Worm (Caenorhabditis elegans) whole organism, L4 larva: ENCODE results near the gene str-156.

ENCODE experiments used
- D1046.2 ChIP-seq: fragments of 200-800 bp; sonication (Bioruptor generic); IDR thresholded peaks from 2 replicates; pipeline ENCODE4 v1.3.6; 2022; ENCODE audit warnings: missing genetic modification characterization, missing compliant biosample characterization
- F37D6.2 ChIP-seq: sonication (generic microtip); optimal IDR thresholded peaks from 2 replicates; lab custom pipeline; 2016; ENCODE audit warnings: mild to moderate bottlenecking, missing genetic modification characterization, missing compliant biosample characterization
- T26A8.4 ChIP-seq: fragments of 200-800 bp; sonication (Bioruptor generic); IDR thresholded peaks from 2 replicates; pipeline ENCODE4 v1.3.6; 2022; ENCODE audit warnings: missing genetic modification characterization, missing compliant biosample characterization
- Y105C5A.15 ChIP-seq: fragments of 200-800 bp; sonication (Bioruptor generic); IDR thresholded peaks from 2 replicates; pipeline ENCODE4 v1.3.6; 2022; ENCODE audit warnings: missing genetic modification characterization, missing compliant biosample characterization
- Y5F2A.4 ChIP-seq: fragments of 200-800 bp; sonication (Bioruptor generic); optimal IDR thresholded peaks from 2 replicates; lab custom pipeline; 2018; ENCODE audit warnings: mild to moderate bottlenecking, missing genetic modification characterization, missing compliant biosample characterization
- Y75B8A.6 ChIP-seq: fragments of 200-800 bp; sonication (Bioruptor generic); IDR thresholded peaks from 2 replicates; pipeline ENCODE4 v1.3.6; 2022; ENCODE audit warnings: missing genetic modification reagents, missing genetic modification characterization, missing compliant biosample characterization
- ZK546.5 ChIP-seq, 2 experiments: sonication (generic microtip); optimal IDR thresholded peaks; 2 replicates each; lab custom pipeline; 2017; ENCODE audit warnings: missing biosample characterization in 2 of 2, missing genetic modification characterization in 2 of 2
- aha-1 ChIP-seq: fragments of 150-350 bp; peaks from one replicate; lab custom pipeline; 2014; ENCODE audit warnings: missing biosample characterization, missing genetic modification characterization
- aly-2 ChIP-seq: sonication (generic microtip); optimal IDR thresholded peaks from 2 replicates; lab custom pipeline; 2018; ENCODE audit warnings: missing biosample characterization, missing genetic modification characterization
- ceh-28 ChIP-seq: fragments of 150-350 bp; optimal IDR thresholded peaks from 2 replicates; lab custom pipeline; 2014; ENCODE audit warnings: missing biosample characterization, missing genetic modification reagents, missing genetic modification characterization
- ceh-44 ChIP-seq: fragments of 200-800 bp; sonication (Bioruptor generic); IDR thresholded peaks from 2 replicates; pipeline ENCODE4 v1.3.6; 2022; ENCODE audit warnings: missing genetic modification reagents, missing genetic modification characterization, missing compliant biosample characterization
- ceh-82 ChIP-seq: sonication (generic microtip); optimal IDR thresholded peaks from 2 replicates; lab custom pipeline; 2017; ENCODE audit warnings: missing biosample characterization, missing genetic modification characterization
- ces-1 ChIP-seq: fragments of 150-350 bp; sonication (generic microtip); optimal IDR thresholded peaks from 4 replicates; lab custom pipeline; 2014; ENCODE audit warnings: missing biosample characterization, missing genetic modification reagents, missing genetic modification characterization
- daf-16 ChIP-seq, 3 experiments: sonication (generic microtip); optimal IDR thresholded peaks; 2 replicates each; lab custom pipeline; 2016 to 2017; ENCODE audit warnings: missing genetic modification characterization in 3 of 3, missing genetic modification reagents in 3 of 3, mild to moderate bottlenecking in 2 of 3, missing compliant biosample characterization in 2 of 3, missing biosample characterization in 1 of 3, moderate library complexity in 1 of 3
- daf-8 ChIP-seq: fragments of 200-800 bp; sonication (Bioruptor generic); IDR thresholded peaks from 2 replicates; pipeline ENCODE4 v1.3.6; 2022; ENCODE audit warnings: missing genetic modification characterization, missing compliant biosample characterization
- dpl-1 ChIP-seq: fragments of 150-350 bp; optimal IDR thresholded peaks from 2 replicates; lab custom pipeline; 2014; ENCODE audit warnings: missing biosample characterization, missing genetic modification reagents, missing genetic modification characterization
- duxl-1 ChIP-seq: sonication (generic microtip); optimal IDR thresholded peaks from 2 replicates; lab custom pipeline; 2016; ENCODE audit warnings: mild to moderate bottlenecking, missing genetic modification characterization, moderate library complexity, missing compliant biosample characterization; ENCODE audit not compliant: poor library complexity
- dve-1 ChIP-seq: sonication (generic microtip); optimal IDR thresholded peaks from 2 replicates; lab custom pipeline; 2017; ENCODE audit warnings: antibody characterized with exemption, mild to moderate bottlenecking, missing genetic modification characterization, missing compliant biosample characterization; ENCODE audit not compliant: insufficient read depth
- fkh-10 ChIP-seq: fragments of 150-350 bp; optimal IDR thresholded peaks from 2 replicates; lab custom pipeline; 2014; ENCODE audit warnings: missing biosample characterization, missing genetic modification reagents, missing genetic modification characterization
- fos-1 ChIP-seq: fragments of 150-350 bp; optimal IDR thresholded peaks from 2 replicates; lab custom pipeline; 2014; ENCODE audit warnings: missing biosample characterization, missing genetic modification characterization
- gei-8 ChIP-seq: fragments of 200-800 bp; sonication (Bioruptor generic); optimal IDR thresholded peaks from 2 replicates; lab custom pipeline; 2018; ENCODE audit warnings: mild to moderate bottlenecking, missing genetic modification characterization, missing compliant biosample characterization
- hif-1 ChIP-seq, 2 experiments: sonication (generic microtip); optimal IDR thresholded peaks; 2 replicates each; lab custom pipeline; 2016 to 2017; ENCODE audit warnings: missing compliant biosample characterization in 2 of 2, missing genetic modification characterization in 2 of 2, missing genetic modification reagents in 2 of 2, missing genotype in 2 of 2, mild to moderate bottlenecking in 1 of 2
- hlh-30 ChIP-seq: sonication (generic microtip); optimal IDR thresholded peaks from 2 replicates; lab custom pipeline; 2017; ENCODE audit warnings: antibody characterized with exemption, mild to moderate bottlenecking, missing genetic modification characterization, missing compliant biosample characterization; ENCODE audit not compliant: insufficient read depth
- lim-7 ChIP-seq: fragments of 200-800 bp; sonication (Bioruptor generic); IDR thresholded peaks from 2 replicates; pipeline ENCODE4 v1.3.6; 2022; ENCODE audit warnings: missing genetic modification characterization, missing compliant biosample characterization
- madf-5 ChIP-seq, 2 experiments: fragments of 200-800 bp; sonication (Bioruptor generic); IDR thresholded peaks; 2 replicates each; pipeline ENCODE4 v1.3.6; 2022; ENCODE audit warnings: missing compliant biosample characterization in 2 of 2, missing genetic modification characterization in 2 of 2
- madf-9 ChIP-seq: fragments of 200-800 bp; sonication (Bioruptor generic); conservative IDR thresholded peaks from 2 replicates; pipeline ENCODE4 v1.3.6; 2022; ENCODE audit warnings: missing genetic modification reagents, missing genetic modification characterization, missing compliant biosample characterization
- mdl-1 ChIP-seq, 2 experiments: fragments of 150-350 bp in 1 of 2; sonication (generic microtip) in 1 of 2; optimal IDR thresholded peaks; 2 replicates each; lab custom pipeline; 2014 to 2017; ENCODE audit warnings: missing biosample characterization in 2 of 2, missing genetic modification characterization in 2 of 2
- mxl-3 ChIP-seq: fragments of 200-800 bp; sonication (Bioruptor generic); optimal IDR thresholded peaks from 2 replicates; lab custom pipeline; 2018; ENCODE audit warnings: mild to moderate bottlenecking, missing genetic modification characterization, missing compliant biosample characterization
- nhr-11 ChIP-seq: fragments of 150-350 bp; optimal IDR thresholded peaks from 2 replicates; lab custom pipeline; 2014; ENCODE audit warnings: missing biosample characterization, missing genetic modification characterization
- nhr-111 ChIP-seq: fragments of 200-800 bp; sonication (Bioruptor generic); optimal IDR thresholded peaks from 2 replicates; lab custom pipeline; 2018; ENCODE audit warnings: mild to moderate bottlenecking, missing genetic modification characterization, missing compliant biosample characterization
- nhr-48 ChIP-seq: sonication (generic microtip); optimal IDR thresholded peaks from 2 replicates; lab custom pipeline; 2016; ENCODE audit warnings: mild to moderate bottlenecking, missing genetic modification characterization, missing compliant biosample characterization
- nhr-77 ChIP-seq: fragments of 150-350 bp; optimal IDR thresholded peaks from 2 replicates; lab custom pipeline; 2014; ENCODE audit warnings: missing biosample characterization, missing genetic modification characterization
- set-16 ChIP-seq: fragments of 200-800 bp; sonication (Bioruptor generic); IDR thresholded peaks from 2 replicates; pipeline ENCODE4 v1.3.6; 2022; ENCODE audit warnings: missing genetic modification reagents, missing genetic modification characterization, missing compliant biosample characterization
- tra-1 ChIP-seq: fragments of 200-800 bp; sonication (Bioruptor generic); IDR thresholded peaks from 2 replicates; pipeline ENCODE4 v1.3.6; 2022; ENCODE audit warnings: missing genetic modification reagents, missing genetic modification characterization, missing compliant biosample characterization
- unc-39 ChIP-seq: sonication (generic microtip); optimal IDR thresholded peaks from 2 replicates; lab custom pipeline; 2017; ENCODE audit warnings: missing biosample characterization, missing genetic modification characterization
- unc-62 ChIP-seq, 3 experiments: fragments of 150-350 bp in 1 of 3; sonication (generic microtip); optimal IDR thresholded peaks in 2 of 3; peaks in 1 of 3; 1 replicate in 1 of 3; 2 replicates in 2 of 3; lab custom pipeline; 2014 to 2017; ENCODE audit warnings: missing biosample characterization in 3 of 3, missing genetic modification characterization in 3 of 3, missing genetic modification reagents in 3 of 3, missing genotype in 1 of 3
- zag-1 ChIP-seq: fragments of 150-350 bp; optimal IDR thresholded peaks from 2 replicates; lab custom pipeline; 2014; ENCODE audit warnings: missing biosample characterization, missing genetic modification characterization
- zfp-3 ChIP-seq: fragments of 200-800 bp; sonication (Bioruptor generic); conservative IDR thresholded peaks from 2 replicates; pipeline ENCODE4 v1.3.6; 2022; ENCODE audit warnings: missing genetic modification reagents, missing genetic modification characterization, missing compliant biosample characterization
- zip-11 ChIP-seq: fragments of 200-800 bp; sonication (Bioruptor generic); IDR thresholded peaks from 2 replicates; pipeline ENCODE4 v1.3.6; 2022; ENCODE audit warnings: missing genetic modification characterization, missing compliant biosample characterization

str-156 gene

ce11 chrIV:4890543-4890942 lies 22.6 kb upstream of the str-156 start, which contains the start of gene T08B6.9:
Gene T08B6.9 (plus strand): TSS chrIV:4890843.
- TF ChIP-seq mdl-1 (tag; optimal IDR thresholded peaks at IDR 0.05; lab: Kevin White, UChicago) (no peak), nhr-77 (tag; lab: Kevin White, UChicago) (no peak), zfp-3 (GFP tag; lab: Robert Waterston, UW) (no peak), Y5F2A.4 (GFP tag; lab: Kevin White, UChicago) (no peak), lim-7 (GFP tag; lab: Robert Waterston, UW) (no peak), aly-2 (tag; lab: Kevin White, UChicago) (no peak), fkh-10 (GFP tag; lab: Kevin White, UChicago) (no peak), F37D6.2 (tag; lab: Kevin White, UChicago) (no peak)

ce11 chrIV:4903961-4904360 lies 9.2 kb upstream of the str-156 start, which contains the start of gene str-161:
Gene str-161 (minus strand): TSS chrIV:4904061.
- TF ChIP-seq nhr-48 (tag; lab: Kevin White, UChicago) (no peak), aha-1 (tag; lab: Kevin White, UChicago) (peak; percentile 52)

ce11 chrIV:4905645-4906135 lies 7.5 kb upstream of the str-156 start, which contains the start of gene T08B6.4:
Gene T08B6.4 (plus strand): TSS chrIV:4905695.
- TF ChIP-seq ceh-44 (GFP tag; lab: Robert Waterston, UW): no peak
- peak; percentile 87 for TF ChIP-seq ceh-28
- no peak for TF ChIP-seq zag-1 (tag; lab: Kevin White, UChicago)
- TF ChIP-seq duxl-1 (tag; lab: Kevin White, UChicago): no peak
- TF ChIP-seq zfp-3 (GFP tag; lab: Robert Waterston, UW): no peak
- no peak for TF ChIP-seq Y75B8A.6 (GFP tag; lab: Robert Waterston, UW)
- TF ChIP-seq madf-9 (GFP tag; lab: Robert Waterston, UW): no peak
- peak; percentile 12 for TF ChIP-seq aha-1 (tag; lab: Kevin White, UChicago)

- no peak for TF ChIP-seq zag-1 (tag; lab: Kevin White, UChicago)
- TF ChIP-seq mdl-1 (tag; optimal IDR thresholded peaks at IDR 0.05; lab: Kevin White, UChicago): no peak
- no peak for TF ChIP-seq dpl-1 (GFP tag; lab: Kevin White, UChicago)
- TF ChIP-seq fos-1 (tag; lab: Kevin White, UChicago): no peak
- no peak for TF ChIP-seq madf-5 (GFP tag; IDR thresholded peaks at IDR 0.05; lab: Robert Waterston, UW)
- no peak for TF ChIP-seq aly-2 (tag; lab: Kevin White, UChicago)
- TF ChIP-seq hlh-30 (tag; lab: Kevin White, UChicago): no peak
- no peak for TF ChIP-seq gei-8 (GFP tag; lab: Kevin White, UChicago)
- TF ChIP-seq unc-39 (tag; lab: Kevin White, UChicago): no peak
- TF ChIP-seq nhr-111 (GFP tag; lab: Kevin White, UChicago): no peak
- no peak for TF ChIP-seq T26A8.4 (GFP tag; lab: Robert Waterston, UW)
- no peak for TF ChIP-seq nhr-11 (tag; lab: Kevin White, UChicago)
- TF ChIP-seq zip-11 (GFP tag; lab: Robert Waterston, UW): no peak
- TF ChIP-seq, all 104 proteins: peak for 0
Observed at ce11 chrIV:4909039-4909438, 4.2 kb upstream of the str-156 start, which contains the start of gene str-159. Gene str-159 (plus strand): TSS chrIV:4909339.

- TF ChIP-seq tra-1 (GFP tag; lab: Robert Waterston, UW) (no peak), unc-62 (GFP tag; optimal IDR thresholded peaks at IDR 0.05 in 1 of 2; lab: Kevin White, UChicago) (peak in 1 of 2 experiments; percentile 65), unc-62 (tag; optimal IDR thresholded peaks at IDR 0.05; lab: Kevin White, UChicago) (no peak)
Observed at ce11 chrIV:4915689-4916088, 2.5 kb downstream of the str-156 start, which contains the start of gene str-155. Gene str-155 (plus strand): TSS chrIV:4915989.

ce11 chrIV:4917774-4918173 lies 4.6 kb downstream of the str-156 start, which contains the start of gene str-158:
Gene str-158 (plus strand): TSS chrIV:4918074.
- TF ChIP-seq dpl-1 (GFP tag; lab: Kevin White, UChicago) (no peak), daf-16 (GFP tag; optimal IDR thresholded peaks at IDR 0.05; lab: Kevin White, UChicago) (no peak), daf-16 (tag; optimal IDR thresholded peaks at IDR 0.05; lab: Kevin White, UChicago) (no peak), Y75B8A.6 (GFP tag; lab: Robert Waterston, UW) (no peak), D1046.2 (GFP tag; lab: Robert Waterston, UW) (no peak), ceh-82 (tag; lab: Kevin White, UChicago) (no peak), set-16 (GFP tag; lab: Robert Waterston, UW) (no peak), ZK546.5 (tag; optimal IDR thresholded peaks at IDR 0.05; lab: Kevin White, UChicago) (no peak), daf-8 (GFP tag; lab: Robert Waterston, UW) (no peak), hif-1 (tag; optimal IDR thresholded peaks at IDR 0.05; lab: Kevin White, UChicago) (no peak), dve-1 (tag; lab: Kevin White, UChicago) (no peak), mxl-3 (GFP tag; lab: Kevin White, UChicago) (no peak), Y105C5A.15 (GFP tag; lab: Robert Waterston, UW) (no peak), ces-1 (GFP tag; lab: Kevin White, UChicago) (no peak)
